Worm (Caenorhabditis elegans) whole organism, mixed stage, embryonic: ENCODE measurements around the gene glr-2.
A peak's percentile ranks its signal among the peaks of the same experiment; 100 is the strongest.

Source experiments
- M03D4.4 ChIP-seq: sonication (generic microtip); optimal IDR thresholded peaks from 2 replicates; lab custom pipeline; 2017; ENCODE audit warnings: mild to moderate bottlenecking, missing genetic modification characterization, missing compliant biosample characterization
- bed-3 ChIP-seq: fragments of 200-800 bp; sonication (Bioruptor generic); optimal IDR thresholded peaks from 3 replicates; lab custom pipeline; 2018; ENCODE audit warnings: mild to moderate bottlenecking, missing genetic modification characterization, moderate library complexity, missing compliant biosample characterization
- blmp-1 ChIP-seq: fragments of 150-350 bp; optimal IDR thresholded peaks from 2 replicates; lab custom pipeline; 2014; ENCODE audit warnings: missing biosample characterization, missing genetic modification characterization
- ceh-39 ChIP-seq: fragments of 150-350 bp; optimal IDR thresholded peaks from 2 replicates; lab custom pipeline; 2014; ENCODE audit warnings: missing biosample characterization, missing genetic modification characterization
- ceh-43 ChIP-seq: fragments of 200-800 bp; sonication (Bioruptor generic); optimal IDR thresholded peaks from 2 replicates; lab custom pipeline; 2018; ENCODE audit warnings: mild to moderate bottlenecking, missing genetic modification characterization, moderate library complexity, missing compliant biosample characterization
- ceh-83 ChIP-seq: fragments of 200-800 bp; sonication (Bioruptor generic); optimal IDR thresholded peaks from 2 replicates; lab custom pipeline; 2018; ENCODE audit warnings: mild to moderate bottlenecking, missing genetic modification characterization, missing compliant biosample characterization
- ces-1 ChIP-seq: fragments of 150-350 bp; optimal IDR thresholded peaks from 2 replicates; lab custom pipeline; 2014; ENCODE audit warnings: missing biosample characterization, missing genetic modification reagents, missing genetic modification characterization
- cnd-1 ChIP-seq: fragments of 200-800 bp; sonication (Bioruptor generic); optimal IDR thresholded peaks from 2 replicates; lab custom pipeline; 2018; ENCODE audit warnings: mild to moderate bottlenecking, missing genetic modification characterization, missing compliant biosample characterization
- drap-1 ChIP-seq: fragments of 200-800 bp; sonication (Bioruptor generic); optimal IDR thresholded peaks from 3 replicates; lab custom pipeline; 2018; ENCODE audit warnings: mild to moderate bottlenecking, missing genetic modification characterization, missing compliant biosample characterization
- elt-1 ChIP-seq: sonication (generic microtip); optimal IDR thresholded peaks from 2 replicates; lab custom pipeline; 2017; ENCODE audit warnings: missing genetic modification characterization, mild to moderate bottlenecking, missing compliant biosample characterization, antibody characterized with exemption, moderate library complexity, borderline replicate concordance; ENCODE audit not compliant: insufficient read depth
- elt-3 ChIP-seq: fragments of 150-350 bp; optimal IDR thresholded peaks from 2 replicates; lab custom pipeline; 2014; ENCODE audit warnings: missing biosample characterization, missing genetic modification characterization
- flh-1 ChIP-seq: fragments of 200-800 bp; sonication (Bioruptor generic); optimal IDR thresholded peaks from 2 replicates; lab custom pipeline; 2018; ENCODE audit warnings: mild to moderate bottlenecking, missing genetic modification characterization, moderate library complexity, missing compliant biosample characterization
- ham-2 ChIP-seq: fragments of 200-800 bp; sonication (Bioruptor generic); optimal IDR thresholded peaks from 2 replicates; lab custom pipeline; 2018; ENCODE audit warnings: mild to moderate bottlenecking, missing genetic modification characterization, missing compliant biosample characterization
- hlh-1 ChIP-seq: fragments of 150-350 bp; optimal IDR thresholded peaks from 2 replicates; lab custom pipeline; 2014; ENCODE audit warnings: missing biosample characterization, missing genetic modification reagents, missing genetic modification characterization
- lin-13 ChIP-seq: fragments of 150-350 bp; optimal IDR thresholded peaks from 2 replicates; lab custom pipeline; 2014; ENCODE audit warnings: missing biosample characterization, missing genetic modification characterization
- lin-32 ChIP-seq: fragments of 200-800 bp; sonication (Bioruptor generic); optimal IDR thresholded peaks from 2 replicates; lab custom pipeline; 2018; ENCODE audit warnings: mild to moderate bottlenecking, missing genetic modification characterization, missing compliant biosample characterization
- lsy-2 ChIP-seq: fragments of 150-350 bp; optimal IDR thresholded peaks from 2 replicates; lab custom pipeline; 2014; ENCODE audit warnings: missing biosample characterization, missing genetic modification characterization
- mab-5 ChIP-seq: fragments of 150-350 bp; optimal IDR thresholded peaks from 2 replicates; lab custom pipeline; 2014; ENCODE audit warnings: missing biosample characterization, missing genetic modification characterization
- mep-1 ChIP-seq: fragments of 150-350 bp; optimal IDR thresholded peaks from 2 replicates; lab custom pipeline; 2017; ENCODE audit warnings: missing biosample characterization, missing genetic modification reagents, missing genetic modification characterization, inconsistent platforms
- mls-2 ChIP-seq: sonication (generic microtip); optimal IDR thresholded peaks from 2 replicates; lab custom pipeline; 2016; ENCODE audit warnings: mild to moderate bottlenecking, missing genetic modification characterization, moderate library complexity, missing compliant biosample characterization
- nhr-12 ChIP-seq: fragments of 150-350 bp; optimal IDR thresholded peaks from 2 replicates; lab custom pipeline; 2014; ENCODE audit warnings: missing biosample characterization, missing genetic modification characterization
- nhr-2 ChIP-seq: fragments of 150-350 bp; optimal IDR thresholded peaks from 2 replicates; lab custom pipeline; 2014; ENCODE audit warnings: missing biosample characterization, missing genetic modification characterization
- nhr-237 ChIP-seq: fragments of 150-350 bp; optimal IDR thresholded peaks from 2 replicates; lab custom pipeline; 2014; ENCODE audit warnings: missing biosample characterization, missing genetic modification characterization
- nhr-28 ChIP-seq: fragments of 150-350 bp; optimal IDR thresholded peaks from 2 replicates; lab custom pipeline; 2014; ENCODE audit warnings: missing biosample characterization, missing genetic modification characterization
- nhr-76 ChIP-seq: sonication (generic microtip); optimal IDR thresholded peaks from 2 replicates; lab custom pipeline; 2017; ENCODE audit warnings: missing biosample characterization, missing genetic modification characterization
- pha-4 ChIP-seq: fragments of 150-350 bp; optimal IDR thresholded peaks from 2 replicates; lab custom pipeline; 2018; ENCODE audit warnings: missing biosample characterization, missing genetic modification reagents, missing genetic modification characterization
- sem-2 ChIP-seq: fragments of 200-800 bp; sonication (Bioruptor generic); optimal IDR thresholded peaks from 2 replicates; lab custom pipeline; 2018; ENCODE audit warnings: mild to moderate bottlenecking, missing genetic modification characterization, missing compliant biosample characterization
- snpc-4 ChIP-seq: fragments of 150-350 bp; optimal IDR thresholded peaks from 2 replicates; lab custom pipeline; 2014; ENCODE audit warnings: missing biosample characterization, missing genetic modification characterization
- sptf-1 ChIP-seq: sonication (generic microtip); optimal IDR thresholded peaks from 2 replicates; lab custom pipeline; 2017; ENCODE audit warnings: mild to moderate bottlenecking, missing genetic modification characterization, moderate library complexity, missing compliant biosample characterization
- tbx-8 ChIP-seq: fragments of 200-800 bp; sonication (Bioruptor generic); optimal IDR thresholded peaks from 2 replicates; lab custom pipeline; 2018; ENCODE audit warnings: mild to moderate bottlenecking, missing genetic modification characterization, moderate library complexity, missing compliant biosample characterization
- unc-120 ChIP-seq: sonication (generic microtip); optimal IDR thresholded peaks from 2 replicates; lab custom pipeline; 2017; ENCODE audit warnings: missing genetic modification characterization, missing compliant biosample characterization; ENCODE audit not compliant: poor library complexity, severe bottlenecking
- unc-39 ChIP-seq: fragments of 150-350 bp; optimal IDR thresholded peaks from 2 replicates; lab custom pipeline; 2014; ENCODE audit warnings: missing biosample characterization, missing genetic modification characterization
- unc-62 ChIP-seq: fragments of 150-350 bp; optimal IDR thresholded peaks from 2 replicates; lab custom pipeline; 2014; ENCODE audit warnings: missing biosample characterization, missing genetic modification reagents, missing genetic modification characterization
- zip-8 ChIP-seq: fragments of 150-350 bp; optimal IDR thresholded peaks from 2 replicates; lab custom pipeline; 2014; ENCODE audit warnings: missing biosample characterization, missing genetic modification characterization
- ztf-11 ChIP-seq: fragments of 150-350 bp; optimal IDR thresholded peaks from 2 replicates; lab custom pipeline; 2014; ENCODE audit warnings: missing biosample characterization, missing genetic modification characterization

The glr-2 gene

ce11 chrIII:7159246-7159645 lies 14.5 kb upstream of the glr-2 start:
- TF ChIP-seq unc-120 (tag; lab: Kevin White, UChicago), result no peak
- no peak for TF ChIP-seq mep-1 (tag; lab: Kevin White, UChicago)
- TF ChIP-seq lsy-2 (tag; lab: Kevin White, UChicago), result no peak
- TF ChIP-seq M03D4.4 (tag; lab: Kevin White, UChicago), result no peak
- TF ChIP-seq nhr-12 (tag; lab: Kevin White, UChicago), result no peak
- TF ChIP-seq lin-13 (tag; lab: Kevin White, UChicago), result no peak
- no peak for TF ChIP-seq hlh-1 (tag; lab: Kevin White, UChicago)
- TF ChIP-seq nhr-2 (tag; lab: Kevin White, UChicago), result no peak
- no peak for TF ChIP-seq zip-8 (tag; lab: Kevin White, UChicago)
- TF ChIP-seq unc-39, result no peak

ce11 chrIII:7158709-7159108 lies 13.9 kb upstream of the glr-2 start, which contains the start of gene nuo-4:
Gene nuo-4 (minus strand): TSS chrIII:7158809.
- TF ChIP-seq nhr-2 (tag; lab: Kevin White, UChicago) (no peak), ham-2 (GFP tag; lab: Kevin White, UChicago) (no peak), nhr-12 (tag; lab: Kevin White, UChicago) (no peak), blmp-1 (tag; lab: Kevin White, UChicago) (no peak), bed-3 (GFP tag; lab: Kevin White, UChicago) (no peak), ces-1 (GFP tag; lab: Kevin White, UChicago) (no peak)

- TF ChIP-seq M03D4.4 (tag; lab: Kevin White, UChicago) (peak; percentile 13), tbx-8 (peak; percentile 1), unc-62 (GFP tag; lab: Kevin White, UChicago) (peak; percentile 75), sem-2 (GFP tag; lab: Kevin White, UChicago) (no peak), nhr-28 (tag; lab: Kevin White, UChicago) (no peak), pha-4 (peak; percentile 73), ceh-83 (GFP tag; lab: Kevin White, UChicago) (no peak), lsy-2 (tag; lab: Kevin White, UChicago) (peak; percentile 72), drap-1 (GFP tag; lab: Kevin White, UChicago) (peak; percentile 47), lin-13 (tag; lab: Kevin White, UChicago) (no peak), unc-120 (tag; lab: Kevin White, UChicago) (peak; percentile 95), nhr-12 (tag; lab: Kevin White, UChicago) (no peak), ztf-11 (tag; lab: Kevin White, UChicago) (peak; percentile 65), sptf-1 (tag; lab: Kevin White, UChicago) (peak; percentile 76), nhr-2 (tag; lab: Kevin White, UChicago) (peak; percentile 52), cnd-1 (no peak), mep-1 (tag; lab: Kevin White, UChicago) (peak; percentile 77), flh-1 (GFP tag; lab: Kevin White, UChicago) (no peak), snpc-4 (no peak), ceh-39 (tag; lab: Kevin White, UChicago) (peak; percentile 70), blmp-1 (tag; lab: Kevin White, UChicago) (no peak), ham-2 (GFP tag; lab: Kevin White, UChicago) (peak; percentile 71), ces-1 (GFP tag; lab: Kevin White, UChicago) (peak; percentile 80), elt-3 (tag; lab: Kevin White, UChicago) (no peak), mab-5 (tag; lab: Kevin White, UChicago) (no peak), hlh-1 (tag; lab: Kevin White, UChicago) (peak; percentile 78), bed-3 (GFP tag; lab: Kevin White, UChicago) (peak; percentile 20), lin-32 (GFP tag; lab: Kevin White, UChicago) (no peak), zip-8 (tag; lab: Kevin White, UChicago) (no peak), unc-39 (no peak), mls-2 (tag; lab: Kevin White, UChicago) (peak; percentile 84), elt-1 (no peak), nhr-76 (no peak), ceh-43 (GFP tag; lab: Kevin White, UChicago) (no peak), nhr-237 (tag; lab: Kevin White, UChicago) (peak; percentile 86)
Observed at ce11 chrIII:7155631-7156030, 10.9 kb upstream of the glr-2 start.
